Fruit fly (Drosophila melanogaster): ENCODE results near the gene sstn.
A peak's percentile ranks its signal among the peaks of the same experiment; 100 is the strongest.

The sstn gene

DNA sequence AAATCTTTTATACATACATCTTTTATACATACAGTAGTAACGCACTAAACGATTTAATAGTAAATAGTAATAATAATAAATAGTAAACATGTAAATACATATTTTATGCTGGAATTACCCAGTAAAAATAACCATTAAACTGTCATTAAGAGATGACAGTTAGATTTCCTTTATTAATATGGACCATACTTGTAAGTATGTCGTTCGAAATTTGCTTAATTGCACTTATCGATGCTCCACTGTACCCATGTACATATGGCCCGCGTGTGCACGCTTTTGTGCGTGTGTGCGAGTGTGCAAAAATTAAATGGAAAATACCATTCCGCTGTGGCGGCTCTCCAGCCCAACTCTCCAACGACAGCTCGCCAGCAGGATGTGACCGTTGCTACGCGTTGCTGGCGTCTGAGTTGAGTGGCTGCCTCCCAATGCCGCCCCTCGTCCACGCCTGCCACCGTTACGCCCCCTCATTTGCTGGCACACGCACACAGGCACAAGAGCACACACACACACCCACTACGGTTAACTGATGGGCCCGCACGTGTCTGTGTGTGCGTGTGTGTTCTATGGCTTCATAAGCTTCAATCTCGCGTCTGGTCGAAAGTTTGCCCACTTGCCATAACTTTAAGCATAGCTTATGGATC lies 8.3 kb upstream of the sstn start:
- TF ChIP-seq lz (GFP tag; optimal IDR thresholded peaks at IDR 0.05) = no peak
- peak; percentile 4 for TF ChIP-seq CG6276 (GFP tag; optimal IDR thresholded peaks at IDR 0.05)
- TF ChIP-seq CG6163 (GFP tag; IDR thresholded peaks at IDR 0.05) = peak; percentile 54; the same call in 1 of the 3 replicates
- TF ChIP-seq OdsH (GFP tag; optimal IDR thresholded peaks at IDR 0.05) = peak; percentile 22
- TF ChIP-seq CG8632 (GFP tag; optimal IDR thresholded peaks at IDR 0.05) = no peak
- TF ChIP-seq CG1621 (tag; optimal IDR thresholded peaks at IDR 0.05) = peak; percentile 18
- peak; percentile 39 for TF ChIP-seq CG32006 (GFP tag; optimal IDR thresholded peaks at IDR 0.05)
- peak; percentile 5 for TF ChIP-seq achi (GFP tag; optimal IDR thresholded peaks at IDR 0.05)
- peak; percentile 6 for TF ChIP-seq CG4318 (GFP tag; optimal IDR thresholded peaks at IDR 0.05)
- TF ChIP-seq CG10631 (GFP tag; optimal IDR thresholded peaks at IDR 0.05) = peak; percentile 17
- TF ChIP-seq salr (GFP tag; optimal IDR thresholded peaks at IDR 0.05) = no peak
- peak; percentile 44; the same call in 2 of the 3 replicates for TF ChIP-seq CG8119 (GFP tag; IDR thresholded peaks at IDR 0.05)
- TF ChIP-seq eg (GFP tag; IDR thresholded peaks at IDR 0.05) = 0 out of 3 replicates have a peak, but pooled peaks have one; percentile 47
- no peak for TF ChIP-seq CG11294 (GFP tag; IDR thresholded peaks at IDR 0.05)
- no peak for TF ChIP-seq dac (GFP tag; optimal IDR thresholded peaks at IDR 0.05)
- no peak for TF ChIP-seq Sox14 (GFP tag; optimal IDR thresholded peaks at IDR 0.05)
- TF ChIP-seq dsx (GFP tag; optimal IDR thresholded peaks at IDR 0.05; ENCODE audit: poor library complexity, severe bottlenecking) = peak; percentile 43
- no peak for TF ChIP-seq Lpt (GFP tag; optimal IDR thresholded peaks at IDR 0.05)
- TF ChIP-seq Hr38 (GFP tag; optimal IDR thresholded peaks at IDR 0.05) = no peak
- no peak for TF ChIP-seq CG16779 (tag; optimal IDR thresholded peaks at IDR 0.05)
- TF ChIP-seq CG11902 (GFP tag; optimal IDR thresholded peaks at IDR 0.05) = peak; percentile 8
- TF ChIP-seq Sox15 (GFP tag; optimal IDR thresholded peaks at IDR 0.05) = peak; percentile 6
- peak; percentile 7 for TF ChIP-seq Hr4 (GFP tag; optimal IDR thresholded peaks at IDR 0.05)
- TF ChIP-seq CG11762 (GFP tag; optimal IDR thresholded peaks at IDR 0.05; ENCODE audit: insufficient read depth) = no peak
- no peak for TF ChIP-seq CG9139 (GFP tag; optimal IDR thresholded peaks at IDR 0.05)
- TF ChIP-seq fkh (GFP tag; optimal IDR thresholded peaks at IDR 0.05) = no peak
- peak; percentile 38 to 56 for TF ChIP-seq ss (GFP tag; optimal IDR thresholded peaks at IDR 0.05)
- TF ChIP-seq Eip75B (GFP tag; optimal IDR thresholded peaks at IDR 0.05) = no peak
- TF ChIP-seq CG6792 (GFP tag; optimal IDR thresholded peaks at IDR 0.05) = no peak
- TF ChIP-seq vri (GFP tag; optimal IDR thresholded peaks at IDR 0.05) = no peak
- TF ChIP-seq CG15336 (GFP tag; IDR thresholded peaks at IDR 0.05) = no peak
- peak; percentile 48 for TF ChIP-seq CG3919 (GFP tag; optimal IDR thresholded peaks at IDR 0.05)
- TF ChIP-seq CG31627 (GFP tag; optimal IDR thresholded peaks at IDR 0.05) = peak; percentile 18
- TF ChIP-seq CG3032 (tag; optimal IDR thresholded peaks at IDR 0.05) = peak; percentile 57
- 0 out of 2 replicates have a peak, but pooled peaks have one; percentile 15 for TF ChIP-seq Gug (GFP tag; IDR thresholded peaks at IDR 0.05)
- TF ChIP-seq svp (GFP tag) = peak; percentile 46
- TF ChIP-seq Ets96B (tag; optimal IDR thresholded peaks at IDR 0.05) = peak; percentile 40
- peak; percentile 17 for TF ChIP-seq Hr39 (GFP tag; optimal IDR thresholded peaks at IDR 0.05)
- no peak for TF ChIP-seq net (GFP tag; optimal IDR thresholded peaks at IDR 0.05)
- no peak for TF ChIP-seq Sox102F (GFP tag; optimal IDR thresholded peaks at IDR 0.05)
- TF ChIP-seq Eip93F (GFP tag; optimal IDR thresholded peaks at IDR 0.05) = no peak
- TF ChIP-seq Blimp-1 (GFP tag; optimal IDR thresholded peaks at IDR 0.05) = no peak
- peak; percentile 14 for TF ChIP-seq topi (GFP tag; optimal IDR thresholded peaks at IDR 0.05)
- TF ChIP-seq acj6 (GFP tag; optimal IDR thresholded peaks at IDR 0.05) = peak; percentile 27
- TF ChIP-seq CG6854 (GFP tag; optimal IDR thresholded peaks at IDR 0.05) = peak; percentile 99
- TF ChIP-seq cyc (GFP tag; optimal IDR thresholded peaks at IDR 0.05) = peak; percentile 19
- TF ChIP-seq Met (GFP tag; optimal IDR thresholded peaks at IDR 0.05) = no peak
- TF ChIP-seq Ets21C (GFP tag; optimal IDR thresholded peaks at IDR 0.05) = no peak
- TF ChIP-seq CG7368 (GFP tag; optimal IDR thresholded peaks at IDR 0.05) = peak; percentile 15
- TF ChIP-seq CG34406 (GFP tag; optimal IDR thresholded peaks at IDR 0.05) = peak; percentile 16
- no peak for TF ChIP-seq pdm3 (GFP tag; optimal IDR thresholded peaks at IDR 0.05)
- peak; percentile 57 for TF ChIP-seq Eip78C (GFP tag)
